Fruit fly (Drosophila melanogaster) whole organism, embryonic: ENCODE measurements around the gene CG10413.

Experiments used
- CG15696 ChIP-seq: fragments of 200-800 bp; sonication (Bioruptor generic); optimal IDR thresholded peaks from 2 replicates; lab custom pipeline; 2019; ENCODE audit warnings: missing biosample characterization, mild to moderate bottlenecking, missing genetic modification characterization, moderate library complexity
- CG2678 ChIP-seq: fragments of 200-800 bp; sonication (Bioruptor generic); optimal IDR thresholded peaks from 3 replicates; lab custom pipeline; 2019; ENCODE audit warnings: missing biosample characterization, mild to moderate bottlenecking, missing genetic modification characterization, moderate library complexity
- CG4404 ChIP-seq: fragments of 200-800 bp; sonication (Bioruptor generic); IDR thresholded peaks from 2 replicates; pipeline ENCODE4 v1.3.6; 2022; ENCODE audit warnings: missing biosample characterization, missing genetic modification characterization
- D19A ChIP-seq: fragments of 200-800 bp; optimal IDR thresholded peaks from 3 replicates; lab custom pipeline; 2019; ENCODE audit warnings: missing biosample characterization, mild to moderate bottlenecking, missing genetic modification characterization, moderate library complexity
- Hey ChIP-seq: fragments of 200-800 bp; sonication (Bioruptor generic); optimal IDR thresholded peaks from 3 replicates; lab custom pipeline; 2018; ENCODE audit warnings: missing biosample characterization, mild to moderate bottlenecking, missing genetic modification characterization
- MESR4 ChIP-seq: fragments of 200-800 bp; sonication (Bioruptor generic); optimal IDR thresholded peaks from 2 replicates; lab custom pipeline; 2018; ENCODE audit warnings: missing biosample characterization, mild to moderate bottlenecking, missing genetic modification characterization, moderate library complexity
- Opbp ChIP-seq: fragments of 200-800 bp; sonication (Bioruptor generic); IDR thresholded peaks from 3 replicates; pipeline ENCODE4 v1.3.6; 2022; ENCODE audit warnings: missing biosample characterization, missing genetic modification characterization; ENCODE audit not compliant: partially characterized antibody
- exex ChIP-seq: fragments of 200-800 bp; sonication (Bioruptor generic); optimal IDR thresholded peaks from 4 replicates; lab custom pipeline; 2018; ENCODE audit warnings: missing biosample characterization, mild to moderate bottlenecking, missing genetic modification characterization, moderate library complexity
- ind ChIP-seq: fragments of 200-800 bp; sonication (Bioruptor generic); optimal IDR thresholded peaks from 3 replicates; lab custom pipeline; 2016; ENCODE audit warnings: missing biosample characterization, missing genetic modification characterization
- pita ChIP-seq: fragments of 200-800 bp; sonication (Bioruptor generic); optimal IDR thresholded peaks from 2 replicates; lab custom pipeline; 2017; ENCODE audit warnings: missing biosample characterization, mild to moderate bottlenecking, missing genetic modification characterization
- scrt ChIP-seq: fragments of 200-800 bp; sonication (Bioruptor generic); optimal IDR thresholded peaks from 2 replicates; lab custom pipeline; 2018; ENCODE audit warnings: missing biosample characterization, mild to moderate bottlenecking, missing genetic modification characterization, moderate library complexity

- TF ChIP-seq MESR4 (GFP tag; lab: Kevin White, UChicago) (no peak), pita (GFP tag; lab: Kevin White, UChicago) (no peak), Hey (no peak), scrt (GFP tag; lab: Kevin White, UChicago) (no peak), D19A (tag; lab: Kevin White, UChicago) (no peak), exex (tag; lab: Kevin White, UChicago) (no peak), CG15696 (tag; lab: Kevin White, UChicago) (peak; percentile 46), Opbp (GFP tag; lab: Robert Waterston, UW) (no peak), CG4404 (peak; percentile 55), CG2678 (tag; lab: Kevin White, UChicago) (no peak), ind (GFP tag; lab: Kevin White, UChicago) (peak; percentile 11)
These were observed 11.0 kb upstream of the CG10413 start, which contains the start of gene IFT46 for dm6 chr2L:18616019-18616418.
